Fruit fly (Drosophila melanogaster) whole organism, embryonic: Measurements from ENCODE around the gene CG2120.

Source experiments
- Abd-B ChIP-seq: fragments of 200-800 bp; sonication (Bioruptor generic); optimal IDR thresholded peaks from 2 replicates; lab custom pipeline; 2018; ENCODE audit warnings: missing biosample characterization, mild to moderate bottlenecking, missing genetic modification characterization, moderate library complexity
- Awh ChIP-seq: fragments of 200-800 bp; sonication (Bioruptor generic); IDR thresholded peaks from 2 replicates; pipeline ENCODE4, ENCODE4 v1.3.6; 2022; ENCODE audit warnings: missing biosample characterization, missing genetic modification characterization
- B-H2 ChIP-seq: fragments of 200-800 bp; sonication (Bioruptor generic); optimal IDR thresholded peaks from 2 replicates; lab custom pipeline; 2018; ENCODE audit warnings: missing biosample characterization, mild to moderate bottlenecking, missing genetic modification characterization
- CG10462 ChIP-seq: fragments of 200-800 bp; sonication (Bioruptor generic); optimal IDR thresholded peaks from 2 replicates; lab custom pipeline; 2016; ENCODE audit warnings: missing biosample characterization, missing genetic modification characterization
- CG11695 ChIP-seq: fragments of 200-800 bp; sonication (Bioruptor generic); IDR thresholded peaks from 3 replicates; pipeline ENCODE4 v1.3.6; 2022; ENCODE audit warnings: missing biosample characterization, missing genetic modification characterization
- CG12942 ChIP-seq: fragments of 200-800 bp; sonication (Bioruptor generic); optimal IDR thresholded peaks from 3 replicates; lab custom pipeline; 2016; ENCODE audit warnings: missing biosample characterization, missing genetic modification characterization
- CG13287 ChIP-seq: fragments of 200-800 bp; sonication (Bioruptor generic); IDR thresholded peaks from 2 replicates; pipeline ENCODE4 v1.3.6; 2022; ENCODE audit warnings: missing biosample characterization, missing genetic modification characterization; ENCODE audit not compliant: partially characterized antibody
- CG13296 ChIP-seq: fragments of 200-800 bp; sonication (Bioruptor generic); optimal IDR thresholded peaks from 3 replicates; lab custom pipeline; 2018; ENCODE audit warnings: missing biosample characterization, mild to moderate bottlenecking, missing genetic modification characterization
- CG13894 ChIP-seq: fragments of 200-800 bp; sonication (Bioruptor generic); optimal IDR thresholded peaks from 3 replicates; lab custom pipeline; 2018; ENCODE audit warnings: missing biosample characterization, mild to moderate bottlenecking, missing genetic modification characterization, moderate library complexity
- CG16813 ChIP-seq: fragments of 200-800 bp; sonication (Bioruptor generic); IDR thresholded peaks from 3 replicates; pipeline ENCODE4 v1.3.6; 2022; ENCODE audit warnings: missing biosample characterization, missing genetic modification characterization; ENCODE audit not compliant: partially characterized antibody
- CG17612 ChIP-seq: fragments of 200-800 bp; sonication (Bioruptor generic); IDR thresholded peaks from 2 replicates; pipeline ENCODE4 v1.3.6; 2022; ENCODE audit warnings: missing biosample characterization, missing genetic modification characterization
- CG31388 ChIP-seq: fragments of 200-800 bp; sonication (Bioruptor generic); optimal IDR thresholded peaks from 2 replicates; lab custom pipeline; 2016; ENCODE audit warnings: missing biosample characterization, missing genetic modification characterization
- CG4424 ChIP-seq: fragments of 200-800 bp; sonication (Bioruptor generic); optimal IDR thresholded peaks from 3 replicates; lab custom pipeline; 2016; ENCODE audit warnings: missing biosample characterization, missing genetic modification characterization
- CG4617 ChIP-seq: fragments of 200-800 bp; sonication (Bioruptor generic); optimal IDR thresholded peaks from 3 replicates; lab custom pipeline; 2016; ENCODE audit warnings: missing biosample characterization, missing genetic modification characterization, borderline replicate concordance
- CG4854 ChIP-seq: fragments of 200-800 bp; sonication (Bioruptor generic); optimal IDR thresholded peaks from 2 replicates; lab custom pipeline; 2016; ENCODE audit warnings: missing biosample characterization, missing genetic modification characterization, inconsistent platforms
- CG6175 ChIP-seq: fragments of 200-800 bp; sonication (Bioruptor generic); IDR thresholded peaks from 3 replicates; pipeline ENCODE4 v1.3.6; 2022; ENCODE audit warnings: missing biosample characterization, missing genetic modification characterization
- CG6689 ChIP-seq: fragments of 200-800 bp; sonication (Bioruptor generic); IDR thresholded peaks from 2 replicates; pipeline ENCODE4 v1.3.6; 2022; ENCODE audit warnings: missing biosample characterization, missing genetic modification characterization
- CG7357 ChIP-seq: fragments of 200-800 bp; sonication (Bioruptor generic); IDR thresholded peaks from 3 replicates; pipeline ENCODE4 v1.3.6; 2022; ENCODE audit warnings: missing biosample characterization, missing genetic modification characterization
- CG8944 ChIP-seq: fragments of 200-800 bp; sonication (Bioruptor generic); optimal IDR thresholded peaks from 3 replicates; lab custom pipeline; 2016; ENCODE audit warnings: missing biosample characterization, missing genetic modification characterization
- CG9932 ChIP-seq: fragments of 200-800 bp; sonication (Bioruptor generic); IDR thresholded peaks from 2 replicates; pipeline ENCODE4 v1.3.6; 2022; ENCODE audit warnings: missing biosample characterization, missing genetic modification characterization
- D19A ChIP-seq: fragments of 200-800 bp; optimal IDR thresholded peaks from 3 replicates; lab custom pipeline; 2019; ENCODE audit warnings: missing biosample characterization, mild to moderate bottlenecking, missing genetic modification characterization, moderate library complexity
- Dad ChIP-seq: fragments of 200-800 bp; sonication (Bioruptor generic); optimal IDR thresholded peaks from 3 replicates; lab custom pipeline; 2016; ENCODE audit warnings: missing biosample characterization, missing genetic modification characterization
- Lim3 ChIP-seq: fragments of 200-800 bp; sonication (Bioruptor generic); IDR thresholded peaks from 2 replicates; pipeline ENCODE4 v1.3.6; 2022; ENCODE audit warnings: missing biosample characterization, missing genetic modification characterization
- Lpt ChIP-seq: fragments of >200 bp; optimal IDR thresholded peaks from 2 replicates; lab custom pipeline; 2018; ENCODE audit warnings: missing biosample characterization, missing genetic modification characterization
- MESR4 ChIP-seq: fragments of 200-800 bp; sonication (Bioruptor generic); optimal IDR thresholded peaks from 2 replicates; lab custom pipeline; 2018; ENCODE audit warnings: missing biosample characterization, mild to moderate bottlenecking, missing genetic modification characterization, moderate library complexity
- Med ChIP-seq: fragments of 200-800 bp; sonication (Bioruptor generic); peaks from one replicate; lab custom pipeline; 2016; ENCODE audit warnings: missing biosample characterization, missing genetic modification characterization, mild to moderate bottlenecking, inconsistent platforms, moderate library complexity
- NK7.1 ChIP-seq: fragments of 200-800 bp; sonication (Bioruptor generic); optimal IDR thresholded peaks from 3 replicates; lab custom pipeline; 2016; ENCODE audit warnings: missing biosample characterization, missing genetic modification characterization
- Nf-YC ChIP-seq: fragments of 200-800 bp; optimal IDR thresholded peaks from 3 replicates; lab custom pipeline; 2019; ENCODE audit warnings: missing biosample characterization, mild to moderate bottlenecking, missing genetic modification characterization, moderate library complexity
- Ptx1 ChIP-seq: fragments of 200-800 bp; sonication (Bioruptor generic); IDR thresholded peaks from 2 replicates; pipeline ENCODE4 v1.3.6; 2022; ENCODE audit warnings: missing biosample characterization, missing genetic modification characterization
- Scr ChIP-seq: fragments of 200-800 bp; sonication (Bioruptor generic); IDR thresholded peaks from 2 replicates; pipeline ENCODE4 v1.3.6; 2022; ENCODE audit warnings: missing biosample characterization, missing genetic modification characterization; ENCODE audit not compliant: partially characterized antibody
- Taf1 ChIP-seq: fragments of 200-800 bp; sonication (Bioruptor generic); IDR thresholded peaks from 2 replicates; pipeline ENCODE4 v1.3.6; 2022; ENCODE audit warnings: missing biosample characterization, missing genetic modification characterization
- Tbp ChIP-seq: fragments of >200 bp; optimal IDR thresholded peaks from 2 replicates; lab custom pipeline; 2018; ENCODE audit warnings: missing biosample characterization, missing genetic modification characterization
- ac ChIP-seq: fragments of 200-800 bp; sonication (Bioruptor generic); optimal IDR thresholded peaks from 3 replicates; lab custom pipeline; 2017; ENCODE audit warnings: missing biosample characterization, mild to moderate bottlenecking, missing genetic modification characterization
- ase ChIP-seq: fragments of 200-800 bp; sonication (Bioruptor generic); IDR thresholded peaks from 3 replicates; pipeline ENCODE4 v1.3.6; 2022; ENCODE audit warnings: missing biosample characterization, missing genetic modification characterization
- bab2 ChIP-seq: fragments of 200-800 bp; sonication (Bioruptor generic); optimal IDR thresholded peaks from 2 replicates; lab custom pipeline; 2016; ENCODE audit warnings: missing biosample characterization, missing genetic modification characterization
- br ChIP-seq: fragments of >200 bp; optimal IDR thresholded peaks from 2 replicates; lab custom pipeline; 2017
- chn ChIP-seq: fragments of 200-800 bp; sonication (Bioruptor generic); optimal IDR thresholded peaks from 2 replicates; lab custom pipeline; 2016; ENCODE audit warnings: missing biosample characterization, missing genetic modification characterization
- ewg ChIP-seq: fragments of 200-800 bp; sonication (Bioruptor generic); optimal IDR thresholded peaks from 3 replicates; lab custom pipeline; 2017; ENCODE audit warnings: mild to moderate bottlenecking, missing biosample characterization, missing genetic modification reagents, missing genetic modification characterization
- gfzf ChIP-seq: fragments of 200-800 bp; sonication (Bioruptor generic); optimal IDR thresholded peaks from 2 replicates; lab custom pipeline; 2016; ENCODE audit warnings: missing biosample characterization, mild to moderate bottlenecking, missing genetic modification characterization, moderate library complexity
- ind ChIP-seq: fragments of 200-800 bp; sonication (Bioruptor generic); optimal IDR thresholded peaks from 3 replicates; lab custom pipeline; 2016; ENCODE audit warnings: missing biosample characterization, missing genetic modification characterization
- jing ChIP-seq: fragments of 200-800 bp; sonication (Bioruptor generic); optimal IDR thresholded peaks from 2 replicates; lab custom pipeline; 2018; ENCODE audit warnings: missing biosample characterization, mild to moderate bottlenecking, missing genetic modification characterization
- ken ChIP-seq: fragments of 200-800 bp; sonication (Bioruptor generic); IDR thresholded peaks from 3 replicates; pipeline ENCODE4 v1.3.6; 2022; ENCODE audit warnings: missing biosample characterization, missing genetic modification characterization
- klu ChIP-seq: fragments of 200-800 bp; sonication (Bioruptor generic); IDR thresholded peaks from 2 replicates; pipeline ENCODE4 v1.3.6; 2022; ENCODE audit warnings: missing biosample characterization, missing genetic modification characterization
- pb ChIP-seq: fragments of 200-800 bp; sonication (Bioruptor generic); optimal IDR thresholded peaks from 3 replicates; lab custom pipeline; 2016; ENCODE audit warnings: missing biosample characterization, missing genetic modification characterization
- prd ChIP-seq, 3 experiments: fragments of >200 bp in 2 of 3; fragments of 200-800 bp in 1 of 3; sonication (Bioruptor generic) in 1 of 3; optimal IDR thresholded peaks in 2 of 3; IDR thresholded peaks in 1 of 3; 2 replicates in 2 of 3; 3 replicates in 1 of 3; pipeline versions ENCODE4 v1.3.6 to Lab custom; 2017 to 2022; ENCODE audit warnings: missing biosample characterization in 1 of 3, missing genetic modification characterization in 1 of 3
- pros ChIP-seq: fragments of 200-800 bp; sonication (Bioruptor generic); optimal IDR thresholded peaks from 3 replicates; lab custom pipeline; 2019; ENCODE audit warnings: missing biosample characterization, mild to moderate bottlenecking, missing genetic modification characterization, moderate library complexity
- sisA ChIP-seq: fragments of 200-800 bp; sonication (Bioruptor generic); IDR thresholded peaks from 2 replicates; pipeline ENCODE4 v1.3.6; 2022; ENCODE audit warnings: missing biosample characterization, missing genetic modification characterization
- sr ChIP-seq: fragments of 200-800 bp; sonication (Bioruptor generic); IDR thresholded peaks from 3 replicates; pipeline ENCODE4 v1.3.6; 2022; ENCODE audit warnings: missing biosample characterization, missing genetic modification characterization
- tap ChIP-seq: fragments of 200-800 bp; optimal IDR thresholded peaks from 3 replicates; lab custom pipeline; 2019; ENCODE audit warnings: missing biosample characterization, mild to moderate bottlenecking, missing genetic modification characterization, moderate library complexity
- trem ChIP-seq: fragments of 200-800 bp; optimal IDR thresholded peaks from 3 replicates; lab custom pipeline; 2019; ENCODE audit warnings: missing biosample characterization, mild to moderate bottlenecking, missing genetic modification characterization, moderate library complexity
- vfl ChIP-seq: fragments of 200-800 bp; sonication (Bioruptor generic); optimal IDR thresholded peaks from 2 replicates; lab custom pipeline; 2016; ENCODE audit warnings: missing biosample characterization, missing genetic modification characterization

CG2120 gene

dm6 chrX:8129204-8129997 lies 6.2 kb upstream of the CG2120 start, which contains the start of gene CG2116 (continued):
- no peak for TF ChIP-seq klu
- no peak for TF ChIP-seq ac (GFP tag; lab: Kevin White, UChicago)
- TF ChIP-seq B-H2 (GFP tag; lab: Kevin White, UChicago), result no peak
- peak; percentile 72 for TF ChIP-seq CG13287 (GFP tag; lab: Robert Waterston, UW)
- no peak for TF ChIP-seq ken (GFP tag; lab: Robert Waterston, UW)
- TF ChIP-seq Lim3, result no peak
- TF ChIP-seq prd (optimal IDR thresholded peaks at IDR 0.05; lab: Kevin White, UChicago), result no peak
- no peak for TF ChIP-seq prd (GFP tag; IDR thresholded peaks at IDR 0.05; lab: Robert Waterston, UW)
- TF ChIP-seq chn, result no peak
- no peak for TF ChIP-seq CG31388 (GFP tag; lab: Kevin White, UChicago)
- TF ChIP-seq Taf1 (GFP tag; lab: Robert Waterston, UW), result no peak
- peak; percentile 84 for TF ChIP-seq MESR4 (GFP tag; lab: Kevin White, UChicago)
- no peak for TF ChIP-seq CG13894
- TF ChIP-seq vfl (GFP tag; lab: Kevin White, UChicago), result no peak
- TF ChIP-seq bab2, result no peak
- TF ChIP-seq CG8944 (GFP tag; lab: Kevin White, UChicago), result no peak
- TF ChIP-seq tap (tag; lab: Kevin White, UChicago), result no peak
- TF ChIP-seq CG4617 (GFP tag; lab: Kevin White, UChicago), result peak; percentile 48
- no peak for TF ChIP-seq Lpt (GFP tag; lab: Kevin White, UChicago)
- no peak for TF ChIP-seq CG9932 (GFP tag; lab: Robert Waterston, UW)
- TF ChIP-seq Med (GFP tag; lab: Kevin White, UChicago), result peak; percentile 74
- no peak for TF ChIP-seq D19A (tag; lab: Kevin White, UChicago)
- no peak for TF ChIP-seq NK7.1
- TF ChIP-seq ase, result no peak
- TF ChIP-seq ind (GFP tag; lab: Kevin White, UChicago), result no peak
- TF ChIP-seq pros (GFP tag; lab: Kevin White, UChicago), result no peak
- no peak for TF ChIP-seq pb (GFP tag; lab: Kevin White, UChicago)
- no peak for TF ChIP-seq CG17612 (GFP tag; lab: Robert Waterston, UW)
- no peak for TF ChIP-seq CG11695
- no peak for TF ChIP-seq CG6175 (GFP tag; lab: Robert Waterston, UW)
- TF ChIP-seq Scr (GFP tag; lab: Robert Waterston, UW), result peak; percentile 79
- no peak for TF ChIP-seq CG6689 (GFP tag; lab: Robert Waterston, UW)
- TF ChIP-seq ewg, result peak; percentile 76
- TF ChIP-seq Dad (GFP tag; lab: Kevin White, UChicago), result no peak
- peak; percentile 6 for TF ChIP-seq Abd-B (GFP tag; lab: Kevin White, UChicago)
- TF ChIP-seq CG12942 (GFP tag; lab: Kevin White, UChicago), result no peak
- no peak for TF ChIP-seq CG7357 (GFP tag; lab: Robert Waterston, UW)
- TF ChIP-seq Nf-YC (tag; lab: Kevin White, UChicago), result peak; percentile 20
- no peak for TF ChIP-seq CG4854 (GFP tag; lab: Kevin White, UChicago)
- no peak for TF ChIP-seq CG4424
- TF ChIP-seq CG10462 (GFP tag; lab: Kevin White, UChicago), result no peak
- TF ChIP-seq Ptx1, result no peak
- peak; percentile 80 for TF ChIP-seq gfzf (GFP tag; lab: Kevin White, UChicago)
- TF ChIP-seq sr (GFP tag; lab: Robert Waterston, UW), result no peak
- no peak for TF ChIP-seq jing
- no peak for TF ChIP-seq sisA (GFP tag; lab: Robert Waterston, UW)
- TF ChIP-seq Awh (GFP tag; lab: Robert Waterston, UW), result no peak
- TF ChIP-seq CG16813 (GFP tag; lab: Robert Waterston, UW), result peak; percentile 79
- peak; percentile 36 for TF ChIP-seq trem (tag; lab: Kevin White, UChicago)
- TF ChIP-seq br, result no peak
- no peak for TF ChIP-seq Tbp
- no peak for TF ChIP-seq CG13296 (GFP tag; lab: Kevin White, UChicago)
